Fruit fly (Drosophila melanogaster) whole organism, embryonic: ENCODE data around the gene Ube3a.
A peak's percentile ranks its signal among the peaks of the same experiment; 100 is the strongest.

ENCODE experiments used
- BtbVII ChIP-seq: fragments of 200-800 bp; sonication (Bioruptor generic); optimal IDR thresholded peaks from 3 replicates; lab custom pipeline; 2017; ENCODE audit warnings: missing biosample characterization, mild to moderate bottlenecking, missing genetic modification characterization
- CG10209 ChIP-seq: fragments of 200-800 bp; sonication (Bioruptor generic); optimal IDR thresholded peaks from 3 replicates; lab custom pipeline; 2017; ENCODE audit warnings: missing biosample characterization, mild to moderate bottlenecking, missing genetic modification characterization, missing genetic modification reagents
- CG10431 ChIP-seq: fragments of 200-800 bp; sonication (Bioruptor generic); optimal IDR thresholded peaks from 3 replicates; lab custom pipeline; 2018; ENCODE audit warnings: missing biosample characterization, mild to moderate bottlenecking, missing genetic modification characterization
- CG11696 ChIP-seq: fragments of 200-800 bp; sonication (Bioruptor generic); IDR thresholded peaks from 2 replicates; pipeline ENCODE4 v1.3.6; 2022; ENCODE audit warnings: missing biosample characterization, missing genetic modification characterization
- CG13894 ChIP-seq: fragments of 200-800 bp; sonication (Bioruptor generic); optimal IDR thresholded peaks from 3 replicates; lab custom pipeline; 2018; ENCODE audit warnings: missing biosample characterization, mild to moderate bottlenecking, missing genetic modification characterization, moderate library complexity
- CG15601 ChIP-seq: fragments of 200-800 bp; sonication (Bioruptor generic); optimal IDR thresholded peaks from 3 replicates; lab custom pipeline; 2019; ENCODE audit warnings: missing biosample characterization, mild to moderate bottlenecking, missing genetic modification characterization, moderate library complexity
- CG17186 ChIP-seq: fragments of 200-800 bp; sonication (Bioruptor generic); optimal IDR thresholded peaks from 3 replicates; lab custom pipeline; 2017; ENCODE audit warnings: missing biosample characterization, missing genetic modification reagents, missing genetic modification characterization
- CG17612 ChIP-seq: fragments of 200-800 bp; sonication (Bioruptor generic); IDR thresholded peaks from 2 replicates; pipeline ENCODE4 v1.3.6; 2022; ENCODE audit warnings: missing biosample characterization, missing genetic modification characterization
- CG18011 ChIP-seq: fragments of 200-800 bp; sonication (Bioruptor generic); optimal IDR thresholded peaks from 2 replicates; lab custom pipeline; 2017; ENCODE audit warnings: missing biosample characterization, missing genetic modification characterization, mild to moderate bottlenecking, moderate library complexity, missing genotype
- CG2199 ChIP-seq: fragments of 200-800 bp; sonication (Bioruptor generic); IDR thresholded peaks from 3 replicates; pipeline ENCODE4 v1.3.6; 2022; ENCODE audit warnings: missing biosample characterization, missing genetic modification characterization
- CG2889 ChIP-seq: fragments of 200-800 bp; sonication (Bioruptor generic); IDR thresholded peaks from 3 replicates; pipeline ENCODE4 v1.3.6; 2022; ENCODE audit warnings: missing biosample characterization, missing genetic modification characterization
- CG32772 ChIP-seq: fragments of 200-800 bp; sonication (Bioruptor generic); IDR thresholded peaks from 2 replicates; pipeline ENCODE4 v1.3.6; 2022; ENCODE audit warnings: missing biosample characterization, missing genetic modification characterization
- CG4730 ChIP-seq: fragments of 200-800 bp; sonication (Bioruptor generic); IDR thresholded peaks from 2 replicates; pipeline ENCODE4 v1.3.6; 2022; ENCODE audit warnings: missing biosample characterization, missing genetic modification characterization
- CG7745 ChIP-seq: fragments of 200-800 bp; sonication (Bioruptor generic); optimal IDR thresholded peaks from 2 replicates; lab custom pipeline; 2018; ENCODE audit warnings: missing biosample characterization, mild to moderate bottlenecking, missing genetic modification characterization, moderate library complexity
- CG9727 ChIP-seq: fragments of 200-800 bp; sonication (Bioruptor generic); optimal IDR thresholded peaks from 3 replicates; lab custom pipeline; 2017; ENCODE audit warnings: missing biosample characterization, mild to moderate bottlenecking, missing genetic modification characterization
- D19B ChIP-seq: fragments of 200-800 bp; sonication (Bioruptor generic); optimal IDR thresholded peaks from 2 replicates; lab custom pipeline; 2017; ENCODE audit warnings: missing biosample characterization, mild to moderate bottlenecking, missing genetic modification characterization
- Dll ChIP-seq: fragments of 200-800 bp; sonication (Bioruptor generic); IDR thresholded peaks from 4 replicates; pipeline ENCODE4 v1.3.6; 2022; ENCODE audit warnings: missing biosample characterization, missing genetic modification characterization; ENCODE audit not compliant: partially characterized antibody
- Doc2 ChIP-seq: fragments of 200-800 bp; sonication (Bioruptor generic); IDR thresholded peaks from 2 replicates; pipeline ENCODE4 v1.3.6; 2022; ENCODE audit warnings: missing biosample characterization, missing genetic modification characterization
- Elba2 ChIP-seq: fragments of 200-800 bp; sonication (Bioruptor generic); optimal IDR thresholded peaks from 3 replicates; lab custom pipeline; 2016; ENCODE audit warnings: missing biosample characterization, missing genetic modification characterization
- Fer2 ChIP-seq: fragments of 200-800 bp; sonication (Bioruptor generic); optimal IDR thresholded peaks from 2 replicates; lab custom pipeline; 2018; ENCODE audit warnings: missing biosample characterization, mild to moderate bottlenecking, missing genetic modification characterization, moderate library complexity
- Gug ChIP-seq: fragments of 200-800 bp; sonication (Bioruptor generic); IDR thresholded peaks from 4 replicates; pipeline ENCODE4 v1.3.6; 2022; ENCODE audit warnings: missing biosample characterization, missing genetic modification characterization
- H2.0 ChIP-seq: fragments of 200-800 bp; sonication (Bioruptor generic); IDR thresholded peaks from 2 replicates; pipeline ENCODE4 v1.3.6; 2022; ENCODE audit warnings: missing biosample characterization, missing genetic modification characterization
- HLH4C ChIP-seq: fragments of 200-800 bp; sonication (Bioruptor generic); IDR thresholded peaks from 3 replicates; pipeline ENCODE4 v1.3.6; 2022; ENCODE audit warnings: missing biosample characterization, missing genetic modification characterization; ENCODE audit not compliant: partially characterized antibody
- HLHmδ ChIP-seq: fragments of 200-800 bp; sonication (Bioruptor generic); optimal IDR thresholded peaks from 2 replicates; lab custom pipeline; 2018; ENCODE audit warnings: missing biosample characterization, mild to moderate bottlenecking, missing genetic modification characterization, moderate library complexity
- Kr ChIP-seq: fragments of 200-800 bp; sonication (Bioruptor generic); optimal IDR thresholded peaks from 2 replicates; lab custom pipeline; 2017; ENCODE audit warnings: missing biosample characterization, mild to moderate bottlenecking, missing genetic modification characterization
- Med ChIP-seq: fragments of 200-800 bp; sonication (Bioruptor generic); peaks from one replicate; lab custom pipeline; 2016; ENCODE audit warnings: missing biosample characterization, missing genetic modification characterization, mild to moderate bottlenecking, inconsistent platforms, moderate library complexity
- Neu2 ChIP-seq: fragments of 200-800 bp; sonication (Bioruptor generic); optimal IDR thresholded peaks from 3 replicates; lab custom pipeline; 2016; ENCODE audit warnings: missing biosample characterization, missing genetic modification characterization, borderline replicate concordance
- Oli ChIP-seq: fragments of 200-800 bp; sonication (Bioruptor generic); optimal IDR thresholded peaks from 2 replicates; lab custom pipeline; 2018; ENCODE audit warnings: missing biosample characterization, mild to moderate bottlenecking, missing genetic modification characterization, moderate library complexity
- Side ChIP-seq: fragments of 200-800 bp; sonication (Bioruptor generic); optimal IDR thresholded peaks from 2 replicates; lab custom pipeline; 2016; ENCODE audit warnings: missing biosample characterization, missing genetic modification characterization
- ash1 ChIP-seq: fragments of 200-800 bp; sonication (Bioruptor generic); optimal IDR thresholded peaks from 2 replicates; lab custom pipeline; 2018; ENCODE audit warnings: missing biosample characterization, mild to moderate bottlenecking, missing genetic modification characterization
- bigmax ChIP-seq: fragments of 200-800 bp; sonication (Bioruptor generic); optimal IDR thresholded peaks from 2 replicates; lab custom pipeline; 2018; ENCODE audit warnings: missing biosample characterization, mild to moderate bottlenecking, missing genetic modification characterization
- cas ChIP-seq: fragments of 200-800 bp; sonication (Bioruptor generic); IDR thresholded peaks from 2 replicates; pipeline ENCODE4 v1.3.6; 2022; ENCODE audit warnings: missing biosample characterization, missing genetic modification characterization
- ci ChIP-seq: fragments of 200-800 bp; sonication (Bioruptor generic); IDR thresholded peaks from 3 replicates; pipeline ENCODE4 v1.3.6; 2022; ENCODE audit warnings: missing biosample characterization, missing genetic modification characterization
- corto ChIP-seq: fragments of 200-800 bp; sonication (Bioruptor generic); optimal IDR thresholded peaks from 2 replicates; lab custom pipeline; 2016; ENCODE audit warnings: missing biosample characterization, mild to moderate bottlenecking, missing genetic modification characterization, moderate library complexity
- crol ChIP-seq: fragments of 200-800 bp; sonication (Bioruptor generic); IDR thresholded peaks from 2 replicates; pipeline ENCODE4 v1.3.6; 2022; ENCODE audit warnings: missing biosample characterization, missing genetic modification characterization
- dati ChIP-seq: fragments of 200-800 bp; sonication (Bioruptor generic); IDR thresholded peaks from 2 replicates; pipeline ENCODE4 v1.3.6; 2022; ENCODE audit warnings: missing biosample characterization, missing genetic modification characterization
- dmrt99B ChIP-seq: fragments of 200-800 bp; sonication (Bioruptor generic); optimal IDR thresholded peaks from 2 replicates; lab custom pipeline; 2018; ENCODE audit warnings: missing biosample characterization, mild to moderate bottlenecking, missing genetic modification characterization, moderate library complexity
- eve ChIP-seq, 2 experiments: fragments of >200 bp; optimal IDR thresholded peaks; 2 replicates each; lab custom pipeline; 2017; ENCODE audit warnings: missing biosample characterization in 2 of 2, missing genetic modification characterization in 2 of 2
- fd64A ChIP-seq: fragments of 200-800 bp; sonication (Bioruptor generic); optimal IDR thresholded peaks from 3 replicates; lab custom pipeline; 2018; ENCODE audit warnings: missing biosample characterization, mild to moderate bottlenecking, missing genetic modification characterization
- hb ChIP-seq: fragments of 200-800 bp; sonication (Bioruptor generic); IDR thresholded peaks from 3 replicates; pipeline ENCODE4 v1.3.6; 2022; ENCODE audit warnings: missing biosample characterization, missing genetic modification characterization; ENCODE audit not compliant: partially characterized antibody
- hbn ChIP-seq: fragments of 200-800 bp; sonication (Bioruptor generic); IDR thresholded peaks from 2 replicates; pipeline ENCODE4 v1.3.6; 2022; ENCODE audit warnings: missing biosample characterization, missing genetic modification characterization; ENCODE audit not compliant: partially characterized antibody
- her ChIP-seq: fragments of 200-800 bp; sonication (Bioruptor generic); optimal IDR thresholded peaks from 2 replicates; lab custom pipeline; 2016; ENCODE audit warnings: missing biosample characterization, missing genetic modification characterization
- ind ChIP-seq: fragments of 200-800 bp; sonication (Bioruptor generic); optimal IDR thresholded peaks from 3 replicates; lab custom pipeline; 2016; ENCODE audit warnings: missing biosample characterization, missing genetic modification characterization
- knrl ChIP-seq: fragments of 200-800 bp; sonication (Bioruptor generic); IDR thresholded peaks from 3 replicates; pipeline ENCODE4 v1.3.6; 2022; ENCODE audit warnings: missing biosample characterization, missing genetic modification characterization; ENCODE audit not compliant: partially characterized antibody
- lilli ChIP-seq: fragments of 200-800 bp; sonication (Bioruptor generic); optimal IDR thresholded peaks from 3 replicates; lab custom pipeline; 2016; ENCODE audit warnings: missing biosample characterization, missing genetic modification characterization
- pan ChIP-seq, 4 experiments: fragments of >200 bp in 3 of 4; fragments of 200-800 bp in 1 of 4; sonication (Bioruptor generic) in 1 of 4; optimal IDR thresholded peaks in 3 of 4; IDR thresholded peaks in 1 of 4; 2 replicates each; pipeline versions ENCODE4 v1.3.6 to Lab custom; 2017 to 2022; ENCODE audit warnings: missing biosample characterization in 2 of 4, missing genetic modification characterization in 2 of 4, mixed read lengths in 1 of 4
- repo ChIP-seq: fragments of 200-800 bp; sonication (Bioruptor generic); optimal IDR thresholded peaks from 2 replicates; lab custom pipeline; 2016; ENCODE audit warnings: missing biosample characterization, missing genetic modification characterization
- seq ChIP-seq: fragments of 200-800 bp; sonication (Bioruptor generic); IDR thresholded peaks from 2 replicates; pipeline ENCODE4 v1.3.6; 2022; ENCODE audit warnings: missing biosample characterization, missing genetic modification characterization
- tna ChIP-seq: fragments of 200-800 bp; sonication (Bioruptor generic); IDR thresholded peaks from 2 replicates; pipeline ENCODE4 v1.3.6; 2022; ENCODE audit warnings: missing biosample characterization, missing genetic modification characterization; ENCODE audit not compliant: partially characterized antibody
- zf30C ChIP-seq: fragments of 200-800 bp; sonication (Bioruptor generic); optimal IDR thresholded peaks from 3 replicates; lab custom pipeline; 2018; ENCODE audit warnings: missing biosample characterization, mild to moderate bottlenecking, missing genetic modification characterization

Ube3a gene

dm6 chr3L:11210517-11210916, at the start of gene Ube3a, which contains the start of gene CG7600 (continued):
- TF ChIP-seq bigmax = no peak
- TF ChIP-seq CG32772 = no peak
- TF ChIP-seq pan (optimal IDR thresholded peaks at IDR 0.05; lab: Kevin White, UChicago) = no peak
- no peak for TF ChIP-seq pan (GFP tag; optimal IDR thresholded peaks at IDR 0.05 in 1 of 2, IDR thresholded peaks at IDR 0.05 in 1 of 2)
- peak; percentile 60 for TF ChIP-seq Elba2 (GFP tag; lab: Kevin White, UChicago)
- TF ChIP-seq Neu2 (GFP tag; lab: Kevin White, UChicago) = peak; percentile 24
- TF ChIP-seq HLH4C (GFP tag; lab: Robert Waterston, UW) = peak; percentile 100
- no peak for TF ChIP-seq Kr
- TF ChIP-seq knrl (GFP tag; lab: Robert Waterston, UW) = peak; percentile 93
- TF ChIP-seq CG17612 (GFP tag; lab: Robert Waterston, UW) = no peak
- TF ChIP-seq cas = no peak
- peak; percentile 99 for TF ChIP-seq hbn (GFP tag; lab: Robert Waterston, UW)
- TF ChIP-seq CG2889 (GFP tag; lab: Robert Waterston, UW) = no peak
- no peak for TF ChIP-seq crol
- TF ChIP-seq CG11696 (GFP tag; lab: Robert Waterston, UW) = no peak
- TF ChIP-seq tna (GFP tag; lab: Robert Waterston, UW) = peak; percentile 100
- TF ChIP-seq Side (GFP tag; lab: Kevin White, UChicago) = peak; percentile 61
- no peak for TF ChIP-seq dmrt99B (tag; lab: Kevin White, UChicago)
- TF ChIP-seq dati (GFP tag; lab: Robert Waterston, UW) = no peak
- peak; percentile 47; the same call in 1 of the 3 replicates for TF ChIP-seq ci (GFP tag; lab: Robert Waterston, UW)
- peak; percentile 74 for TF ChIP-seq CG17186 (GFP tag; lab: Kevin White, UChicago)
- peak; percentile 98 for TF ChIP-seq Dll (GFP tag; lab: Robert Waterston, UW)
- TF ChIP-seq lilli (GFP tag; lab: Kevin White, UChicago) = peak; percentile 61
- no peak for TF ChIP-seq ind
- TF ChIP-seq Med (GFP tag; lab: Kevin White, UChicago) = peak; percentile 94
- TF ChIP-seq ash1 (GFP tag; lab: Kevin White, UChicago) = peak; percentile 21
- TF ChIP-seq eve (GFP tag; optimal IDR thresholded peaks at IDR 0.05; lab: Kevin White, UChicago) = no peak
- no peak for TF ChIP-seq CG7745 (tag; lab: Kevin White, UChicago)
- TF ChIP-seq hb (GFP tag; lab: Robert Waterston, UW) = peak; percentile 100
- TF ChIP-seq HLHmδ (GFP tag; lab: Kevin White, UChicago) = no peak
- no peak for TF ChIP-seq corto
- no peak for TF ChIP-seq CG4730
- no peak for TF ChIP-seq CG10431 (GFP tag; lab: Kevin White, UChicago)
- no peak for TF ChIP-seq Gug (GFP tag; lab: Robert Waterston, UW)
- peak; percentile 50 for TF ChIP-seq her (GFP tag; lab: Kevin White, UChicago)
- TF ChIP-seq CG2199 = no peak
- no peak for TF ChIP-seq CG18011 (GFP tag; lab: Kevin White, UChicago)
- no peak for TF ChIP-seq D19B
- peak; percentile 78 for TF ChIP-seq CG13894 (tag; lab: Kevin White, UChicago)
- no peak; the same call in 1 of the 2 replicates for TF ChIP-seq seq (GFP tag; lab: Robert Waterston, UW)
- TF ChIP-seq fd64A (GFP tag; lab: Kevin White, UChicago) = no peak
- no peak for TF ChIP-seq CG9727 (GFP tag; lab: Kevin White, UChicago)
- no peak for TF ChIP-seq H2.0 (GFP tag; lab: Robert Waterston, UW)
- no peak for TF ChIP-seq Fer2
- no peak for TF ChIP-seq repo (GFP tag; lab: Kevin White, UChicago)
- TF ChIP-seq CG10209 (GFP tag; lab: Kevin White, UChicago) = peak; percentile 5
- TF ChIP-seq Oli (tag; lab: Kevin White, UChicago) = no peak
- no peak for TF ChIP-seq zf30C (GFP tag; lab: Kevin White, UChicago)
- peak; percentile 4 for TF ChIP-seq BtbVII (GFP tag; lab: Kevin White, UChicago)
- no peak for TF ChIP-seq Doc2 (GFP tag; lab: Robert Waterston, UW)
- TF ChIP-seq CG15601 (tag; lab: Kevin White, UChicago) = peak; percentile 56
